Fruit fly (Drosophila melanogaster) whole organism, prepupa: ENCODE measurements around the gene mRpL21.

Source experiments
- Blimp-1 ChIP-seq: fragments of 200-800 bp; sonication (Bioruptor generic); optimal IDR thresholded peaks from 3 replicates; lab custom pipeline; 2017; ENCODE audit warnings: missing biosample characterization, missing genetic modification characterization, mild to moderate bottlenecking, moderate library complexity, missing genetic modification reagents
- CG10669 ChIP-seq: fragments of 200-800 bp; sonication (Bioruptor generic); optimal IDR thresholded peaks from 3 replicates; lab custom pipeline; 2018; ENCODE audit warnings: missing biosample characterization, mild to moderate bottlenecking, missing genetic modification characterization, moderate library complexity
- CG11294 ChIP-seq: fragments of 200-800 bp; sonication (Bioruptor generic); IDR thresholded peaks from 2 replicates; pipeline ENCODE4 v1.3.6; 2022; ENCODE audit warnings: missing biosample characterization, missing genetic modification characterization
- CG15336 ChIP-seq: fragments of 200-800 bp; sonication (Bioruptor generic); IDR thresholded peaks from 2 replicates; pipeline ENCODE4 v1.3.6; 2022; ENCODE audit warnings: missing biosample characterization, missing genetic modification characterization
- CG1621 ChIP-seq: fragments of 200-800 bp; sonication (Bioruptor generic); optimal IDR thresholded peaks from 3 replicates; lab custom pipeline; 2018; ENCODE audit warnings: missing biosample characterization, mild to moderate bottlenecking, missing genetic modification characterization
- CG16779 ChIP-seq: fragments of 200-800 bp; sonication (Bioruptor generic); optimal IDR thresholded peaks from 3 replicates; lab custom pipeline; 2017; ENCODE audit warnings: missing biosample characterization, mild to moderate bottlenecking, missing genetic modification characterization
- CG31627 ChIP-seq: fragments of 200-800 bp; sonication (Bioruptor generic); optimal IDR thresholded peaks from 3 replicates; lab custom pipeline; 2016; ENCODE audit warnings: missing biosample characterization, missing genetic modification characterization
- CG3919 ChIP-seq: fragments of 200-800 bp; sonication (Bioruptor generic); optimal IDR thresholded peaks from 3 replicates; lab custom pipeline; 2016; ENCODE audit warnings: missing biosample characterization, missing genetic modification characterization
- CG4318 ChIP-seq: fragments of 200-800 bp; sonication (Bioruptor generic); optimal IDR thresholded peaks from 3 replicates; lab custom pipeline; 2017; ENCODE audit warnings: missing biosample characterization, mild to moderate bottlenecking, missing genetic modification characterization
- CG6163 ChIP-seq: fragments of 200-800 bp; sonication (Bioruptor generic); IDR thresholded peaks from 3 replicates; pipeline ENCODE4 v1.3.6; 2022; ENCODE audit warnings: missing biosample characterization, missing genetic modification characterization
- CG6276 ChIP-seq: fragments of 200-800 bp; sonication (Bioruptor generic); optimal IDR thresholded peaks from 2 replicates; lab custom pipeline; 2017; ENCODE audit warnings: missing biosample characterization, mild to moderate bottlenecking, missing genetic modification characterization
- CG6792 ChIP-seq: fragments of 200-800 bp; sonication (Bioruptor generic); optimal IDR thresholded peaks from 3 replicates; lab custom pipeline; 2016; ENCODE audit warnings: missing biosample characterization, missing genetic modification characterization
- CG6808 ChIP-seq: fragments of 200-800 bp; sonication (Bioruptor generic); optimal IDR thresholded peaks from 3 replicates; lab custom pipeline; 2017; ENCODE audit warnings: missing biosample characterization, missing genetic modification characterization, mild to moderate bottlenecking, moderate library complexity, missing genetic modification reagents
- CG6854 ChIP-seq: fragments of 200-800 bp; sonication (Bioruptor generic); optimal IDR thresholded peaks from 2 replicates; lab custom pipeline; 2017; ENCODE audit warnings: missing biosample characterization, mild to moderate bottlenecking, missing genetic modification characterization
- CG8119 ChIP-seq: fragments of 200-800 bp; sonication (Bioruptor generic); IDR thresholded peaks from 3 replicates; pipeline ENCODE4 v1.3.6; 2022; ENCODE audit warnings: missing biosample characterization, missing genetic modification characterization
- CG8319 ChIP-seq: fragments of 200-800 bp; sonication (Bioruptor generic); optimal IDR thresholded peaks from 3 replicates; lab custom pipeline; 2016; ENCODE audit warnings: missing biosample characterization, missing genetic modification characterization
- CG8632 ChIP-seq: fragments of 200-800 bp; sonication (Bioruptor generic); optimal IDR thresholded peaks from 3 replicates; lab custom pipeline; 2016; ENCODE audit warnings: missing biosample characterization, missing genetic modification characterization
- Eip75B ChIP-seq: fragments of 200-800 bp; sonication (Bioruptor generic); optimal IDR thresholded peaks from 3 replicates; lab custom pipeline; 2016; ENCODE audit warnings: missing biosample characterization, missing genetic modification characterization
- Eip78C ChIP-seq: fragments of 200-800 bp; sonication (Bioruptor generic); peaks from one replicate; lab custom pipeline; 2016; ENCODE audit warnings: missing biosample characterization, missing genetic modification characterization
- Ets21C ChIP-seq: fragments of 200-800 bp; sonication (Bioruptor generic); optimal IDR thresholded peaks from 3 replicates; lab custom pipeline; 2016; ENCODE audit warnings: missing biosample characterization, missing genetic modification characterization
- Ets96B ChIP-seq: fragments of 200-800 bp; optimal IDR thresholded peaks from 2 replicates; lab custom pipeline; 2019; ENCODE audit warnings: missing biosample characterization, mild to moderate bottlenecking, missing genetic modification characterization, moderate library complexity
- Hr38 ChIP-seq: sonication (Bioruptor generic); optimal IDR thresholded peaks from 2 replicates; lab custom pipeline; 2016; ENCODE audit warnings: missing biosample characterization, missing genetic modification characterization
- Hr39 ChIP-seq: fragments of 200-800 bp; sonication (Bioruptor generic); optimal IDR thresholded peaks from 2 replicates; lab custom pipeline; 2016; ENCODE audit warnings: missing biosample characterization, missing genetic modification characterization
- Hr4 ChIP-seq: fragments of 200-800 bp; sonication (Bioruptor generic); optimal IDR thresholded peaks from 3 replicates; lab custom pipeline; 2016; ENCODE audit warnings: missing biosample characterization, missing genetic modification characterization
- Lpt ChIP-seq: fragments of 200-800 bp; sonication (Bioruptor generic); optimal IDR thresholded peaks from 3 replicates; lab custom pipeline; 2016; ENCODE audit warnings: missing biosample characterization, missing genetic modification characterization
- Sox102F ChIP-seq: fragments of 200-800 bp; sonication (Bioruptor generic); optimal IDR thresholded peaks from 2 replicates; lab custom pipeline; 2016; ENCODE audit warnings: missing biosample characterization, mild to moderate bottlenecking, missing genetic modification characterization
- Sox15 ChIP-seq: fragments of 200-800 bp; sonication (Bioruptor generic); optimal IDR thresholded peaks from 3 replicates; lab custom pipeline; 2016; ENCODE audit warnings: missing biosample characterization, missing genetic modification characterization
- achi ChIP-seq: fragments of 200-800 bp; sonication (Bioruptor generic); optimal IDR thresholded peaks from 3 replicates; lab custom pipeline; 2016; ENCODE audit warnings: missing biosample characterization, missing genetic modification characterization
- acj6 ChIP-seq: fragments of 200-800 bp; sonication (Bioruptor generic); optimal IDR thresholded peaks from 3 replicates; lab custom pipeline; 2016; ENCODE audit warnings: missing biosample characterization, missing genetic modification characterization
- cyc ChIP-seq: fragments of 200-800 bp; sonication (Bioruptor generic); optimal IDR thresholded peaks from 3 replicates; lab custom pipeline; 2016; ENCODE audit warnings: missing biosample characterization, missing genetic modification characterization
- dac ChIP-seq: fragments of 200-800 bp; sonication (Bioruptor generic); optimal IDR thresholded peaks from 2 replicates; lab custom pipeline; 2017; ENCODE audit warnings: missing biosample characterization, mild to moderate bottlenecking, missing genetic modification characterization
- dsx ChIP-seq: fragments of 200-800 bp; optimal IDR thresholded peaks from 3 replicates; lab custom pipeline; 2019; ENCODE audit warnings: missing biosample characterization, mild to moderate bottlenecking, missing genetic modification characterization, moderate library complexity; ENCODE audit not compliant: poor library complexity, severe bottlenecking
- eg ChIP-seq: fragments of 200-800 bp; sonication (Bioruptor generic); IDR thresholded peaks from 3 replicates; pipeline ENCODE4 v1.3.6; 2022; ENCODE audit warnings: missing biosample characterization, missing genetic modification characterization
- esn ChIP-seq: fragments of 200-800 bp; sonication (Bioruptor generic); optimal IDR thresholded peaks from 2 replicates; lab custom pipeline; 2016; ENCODE audit warnings: missing biosample characterization, mild to moderate bottlenecking, missing genetic modification characterization, moderate library complexity
- fkh ChIP-seq: fragments of 200-800 bp; sonication (Bioruptor generic); optimal IDR thresholded peaks from 3 replicates; lab custom pipeline; 2017; ENCODE audit warnings: missing biosample characterization, mild to moderate bottlenecking, missing genetic modification characterization, moderate library complexity
- lz ChIP-seq: fragments of 200-800 bp; sonication (Bioruptor generic); optimal IDR thresholded peaks from 3 replicates; lab custom pipeline; 2016; ENCODE audit warnings: missing biosample characterization, missing genetic modification characterization
- salr ChIP-seq, 2 experiments: fragments of 200-800 bp; sonication (Bioruptor generic); optimal IDR thresholded peaks; 3 replicates each; lab custom pipeline; 2016 to 2018; ENCODE audit warnings: missing biosample characterization in 2 of 2, missing genetic modification characterization in 2 of 2, mild to moderate bottlenecking in 1 of 2
- spab ChIP-seq: fragments of 200-800 bp; sonication (Bioruptor generic); optimal IDR thresholded peaks from 2 replicates; lab custom pipeline; 2017; ENCODE audit warnings: missing biosample characterization, mild to moderate bottlenecking, missing genetic modification characterization, missing genetic modification reagents
- ss ChIP-seq, 2 experiments: fragments of 200-800 bp; sonication (Bioruptor generic); optimal IDR thresholded peaks; 2 replicates in 1 of 2; 3 replicates in 1 of 2; lab custom pipeline; 2017 to 2018; ENCODE audit warnings: mild to moderate bottlenecking in 2 of 2, missing biosample characterization in 2 of 2, missing genetic modification characterization in 2 of 2, moderate library complexity in 1 of 2
- svp ChIP-seq: fragments of 200-800 bp; sonication (Bioruptor generic); peaks from one replicate; lab custom pipeline; 2016; ENCODE audit warnings: missing biosample characterization, missing genetic modification characterization
- topi ChIP-seq: fragments of 200-800 bp; sonication (Bioruptor generic); optimal IDR thresholded peaks from 3 replicates; lab custom pipeline; 2016; ENCODE audit warnings: missing biosample characterization, missing genetic modification characterization

The mRpL21 gene

dm6 chr3L:19233798-19234781 lies 20.8 kb downstream of the mRpL21 start (continued):
- TF ChIP-seq CG11294 (GFP tag; lab: Robert Waterston, UW) (peak; percentile 20; the same call in 1 of the 2 replicates), CG6276 (GFP tag; lab: Kevin White, UChicago) (peak; percentile 85), Hr38 (GFP tag; lab: Kevin White, UChicago) (no peak), Ets96B (tag; lab: Kevin White, UChicago) (peak; percentile 16), achi (GFP tag; lab: Kevin White, UChicago) (peak; percentile 7), Eip78C (GFP tag; lab: Kevin White, UChicago) (peak; percentile 83), dac (GFP tag; lab: Kevin White, UChicago) (peak; percentile 54), dsx (no peak), ss (GFP tag; optimal IDR thresholded peaks at IDR 0.05; lab: Kevin White, UChicago) (peak; percentile 32 to 52), CG15336 (GFP tag; lab: Robert Waterston, UW) (peak; percentile 71), svp (GFP tag; lab: Kevin White, UChicago) (peak; percentile 52), lz (no peak), Hr39 (GFP tag; lab: Kevin White, UChicago) (no peak), CG6854 (GFP tag; lab: Kevin White, UChicago) (no peak), CG4318 (GFP tag; lab: Kevin White, UChicago) (peak; percentile 38), spab (GFP tag; lab: Kevin White, UChicago) (no peak), CG3919 (peak; percentile 9), CG6792 (no peak), CG1621 (tag; lab: Kevin White, UChicago) (peak; percentile 34), Eip75B (GFP tag; lab: Kevin White, UChicago) (no peak), CG8319 (GFP tag; lab: Kevin White, UChicago) (no peak)
- TF ChIP-seq, all 60 proteins: peak for 27

- no peak for TF ChIP-seq fkh (GFP tag; lab: Kevin White, UChicago)
- peak; percentile 17 for TF ChIP-seq svp (GFP tag; lab: Kevin White, UChicago)
These were observed 23.3 kb downstream of the mRpL21 start for dm6 chr3L:19231608-19232007.

- TF ChIP-seq CG8119: no peak
- TF ChIP-seq CG4318 (GFP tag; lab: Kevin White, UChicago): no peak
- TF ChIP-seq topi (GFP tag; lab: Kevin White, UChicago): no peak
- no peak for TF ChIP-seq CG31627 (GFP tag; lab: Kevin White, UChicago)
- TF ChIP-seq CG3919: peak; percentile 10
- TF ChIP-seq salr (GFP tag; optimal IDR thresholded peaks at IDR 0.05; lab: Kevin White, UChicago): no peak
- TF ChIP-seq cyc (GFP tag; lab: Kevin White, UChicago): no peak
- TF ChIP-seq Ets96B (tag; lab: Kevin White, UChicago): peak; percentile 28
- TF ChIP-seq CG15336 (GFP tag; lab: Robert Waterston, UW): no peak
- TF ChIP-seq acj6 (GFP tag; lab: Kevin White, UChicago): no peak
- no peak for TF ChIP-seq eg (GFP tag; lab: Robert Waterston, UW)
- no peak for TF ChIP-seq CG6163 (GFP tag; lab: Robert Waterston, UW)
- no peak for TF ChIP-seq CG8632 (GFP tag; lab: Kevin White, UChicago)
- TF ChIP-seq ss (GFP tag; optimal IDR thresholded peaks at IDR 0.05; lab: Kevin White, UChicago): no peak
- TF ChIP-seq CG10669 (GFP tag; lab: Kevin White, UChicago): no peak
- no peak for TF ChIP-seq CG6808 (GFP tag; lab: Kevin White, UChicago)
- no peak for TF ChIP-seq CG16779 (tag; lab: Kevin White, UChicago)
- TF ChIP-seq Lpt: no peak
- no peak for TF ChIP-seq Sox102F
- TF ChIP-seq Sox15 (GFP tag; lab: Kevin White, UChicago): no peak
- no peak for TF ChIP-seq Ets21C
- TF ChIP-seq dsx: no peak
- peak; percentile 9 for TF ChIP-seq esn (GFP tag; lab: Kevin White, UChicago)
- peak; percentile 16 for TF ChIP-seq svp (GFP tag; lab: Kevin White, UChicago)
- TF ChIP-seq Blimp-1 (GFP tag; lab: Kevin White, UChicago): no peak
- TF ChIP-seq CG6854 (GFP tag; lab: Kevin White, UChicago): no peak
- peak; percentile 48 for TF ChIP-seq Eip78C (GFP tag; lab: Kevin White, UChicago)
- TF ChIP-seq CG6276 (GFP tag; lab: Kevin White, UChicago): no peak
- no peak for TF ChIP-seq Hr4 (GFP tag; lab: Kevin White, UChicago)
These were observed 23.9 kb downstream of the mRpL21 start for dm6 chr3L:19230801-19231547.
